Worm (Caenorhabditis elegans) whole organism, early embryonic: ENCODE data around the gene F58E2.2.

ENCODE experiments used
- aly-1 ChIP-seq: sonication (generic microtip); optimal IDR thresholded peaks from 2 replicates; lab custom pipeline; 2016; ENCODE audit warnings: missing genetic modification characterization, missing compliant biosample characterization
- ama-1 ChIP-seq: fragments of 150-350 bp; optimal IDR thresholded peaks from 2 replicates; lab custom pipeline; 2014
- ets-7 ChIP-seq: sonication (generic microtip); optimal IDR thresholded peaks from 2 replicates; lab custom pipeline; 2016; ENCODE audit warnings: missing genotype, missing genetic modification characterization, missing compliant biosample characterization
- hmbx-1 ChIP-seq: sonication (generic microtip); optimal IDR thresholded peaks from 2 replicates; lab custom pipeline; 2016; ENCODE audit warnings: mild to moderate bottlenecking, missing genetic modification characterization, missing compliant biosample characterization
- hmg-4 ChIP-seq: fragments of 200-800 bp; sonication (Bioruptor generic); optimal IDR thresholded peaks from 2 replicates; lab custom pipeline; 2018; ENCODE audit warnings: mild to moderate bottlenecking, missing genetic modification characterization, missing compliant biosample characterization
- pes-1 ChIP-seq: fragments of 200-800 bp; sonication (Bioruptor generic); IDR thresholded peaks from 2 replicates; pipeline ENCODE4 v1.3.6; 2022; ENCODE audit warnings: missing genetic modification reagents, missing genetic modification characterization, missing compliant biosample characterization
- scrt-1 ChIP-seq: fragments of 200-800 bp; sonication (Bioruptor generic); IDR thresholded peaks from 2 replicates; pipeline ENCODE4 v1.3.6; 2022; ENCODE audit warnings: missing genetic modification characterization, missing compliant biosample characterization
- tbx-37 ChIP-seq: fragments of 200-800 bp; sonication (Bioruptor generic); conservative IDR thresholded peaks from 2 replicates; pipeline ENCODE4 v1.3.6; 2022; ENCODE audit warnings: missing genetic modification reagents, missing genetic modification characterization, missing compliant biosample characterization
- tra-4 ChIP-seq: sonication (generic microtip); optimal IDR thresholded peaks from 2 replicates; lab custom pipeline; 2017; ENCODE audit warnings: missing genetic modification characterization, missing compliant biosample characterization

DNA sequence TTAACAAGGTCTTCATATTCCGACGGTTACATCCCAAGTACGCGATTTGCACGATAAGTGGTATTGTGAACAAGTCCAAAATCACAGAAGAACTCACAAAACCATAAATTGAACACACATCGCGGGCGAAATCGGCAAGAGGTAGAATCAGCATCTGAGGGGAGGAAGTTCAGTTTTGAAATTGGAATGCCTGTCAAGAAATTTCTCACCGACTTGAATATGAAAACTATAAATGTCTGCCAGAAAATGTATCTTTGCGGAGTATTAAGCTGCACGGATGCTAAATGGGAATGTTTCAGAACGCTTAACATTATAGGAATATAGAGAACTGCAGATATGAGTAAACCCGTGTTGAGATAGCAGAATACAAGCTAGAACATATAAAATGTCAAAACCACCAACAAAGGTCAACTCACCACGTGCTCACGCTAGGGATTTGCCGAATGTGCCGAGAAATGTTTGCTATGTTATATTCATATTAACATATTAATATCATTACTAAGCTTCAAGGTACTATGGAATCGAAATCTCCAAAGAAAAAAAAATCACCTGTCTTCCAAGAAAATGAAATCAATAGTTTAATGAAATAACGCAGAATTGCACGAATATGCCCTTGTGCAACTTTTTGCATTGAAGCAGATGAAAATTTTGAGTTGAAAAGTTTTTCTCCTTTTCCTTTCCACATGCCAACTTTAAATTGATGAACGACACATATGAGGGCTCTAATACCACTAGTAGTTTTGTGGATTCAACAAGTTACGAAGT is 12.5 kb downstream of the F58E2.2 start, which contains the start of gene srz-82:
- TF ChIP-seq ama-1 (lab: Kevin White, UChicago): no peak
- no peak for TF ChIP-seq tbx-37 (GFP tag; lab: Robert Waterston, UW)
- no peak for TF ChIP-seq tra-4 (tag; lab: Kevin White, UChicago)
- TF ChIP-seq aly-1 (tag; lab: Kevin White, UChicago): no peak
- TF ChIP-seq ets-7 (tag; lab: Kevin White, UChicago): no peak
- no peak for TF ChIP-seq hmbx-1 (tag; lab: Kevin White, UChicago)
- no peak for TF ChIP-seq hmg-4
- TF ChIP-seq scrt-1: no peak
- TF ChIP-seq pes-1: no peak
